Fruit fly (Drosophila melanogaster) ovary, adult (tissue): Measurements from ENCODE around the gene CG42446.

Experiments
- CG17801 ChIP-seq: fragments of 200-800 bp; optimal IDR thresholded peaks from 2 replicates; lab custom pipeline; 2019; ENCODE audit warnings: missing biosample characterization, mild to moderate bottlenecking, missing genetic modification characterization, moderate library complexity; ENCODE audit not compliant: partially characterized antibody

CG42446 gene

DNA sequence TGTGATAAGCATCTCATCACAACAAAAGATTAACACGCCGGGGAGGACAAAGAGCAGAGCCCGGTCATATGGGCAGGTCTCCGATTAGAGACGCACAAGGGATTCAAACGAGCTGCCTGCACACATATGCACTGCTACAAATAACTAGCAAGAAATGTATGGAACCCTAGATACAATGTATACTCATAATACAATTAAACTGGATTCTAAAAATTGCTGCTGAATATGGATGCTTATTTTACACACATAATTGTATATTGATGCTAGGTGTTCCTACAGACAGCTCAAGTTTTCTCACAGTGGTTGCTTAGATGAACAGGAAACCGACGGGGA is 22.9 kb downstream of the CG42446 start:
- TF ChIP-seq CG17801 (GFP tag; lab: Kevin White, UChicago) = no peak

- TF ChIP-seq CG17801 (GFP tag; lab: Kevin White, UChicago) = no peak
Observed at dm6 chr3R:16336327-16337052, 23.4 kb downstream of the CG42446 start.

dm6 chr3R:16335438-16336073 is 24.4 kb downstream of the CG42446 start:
- no peak for TF ChIP-seq CG17801 (GFP tag; lab: Kevin White, UChicago)

DNA sequence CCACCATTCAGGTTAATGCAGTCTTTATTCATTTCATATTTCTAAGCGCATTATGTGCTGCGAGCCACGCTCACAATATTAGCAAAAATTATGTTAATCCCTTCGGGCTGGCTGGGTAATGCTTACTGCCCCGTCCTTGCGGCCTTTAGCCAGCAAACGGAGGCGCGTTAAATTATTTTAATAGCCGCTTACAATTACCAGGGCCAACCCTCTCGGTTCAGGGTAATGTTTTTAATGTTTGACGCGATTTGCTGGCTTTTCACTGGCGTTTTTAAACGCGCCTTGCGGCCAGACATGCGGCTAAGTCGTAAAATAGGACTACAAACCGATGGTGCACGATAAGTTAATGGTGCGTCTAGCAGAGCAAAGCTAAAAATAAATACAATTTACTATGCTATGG is 25.1 kb downstream of the CG42446 start:
- no peak for TF ChIP-seq CG17801 (GFP tag; lab: Kevin White, UChicago)

dm6 chr3R:16334329-16334728 is 25.6 kb downstream of the CG42446 start:
- no peak for TF ChIP-seq CG17801 (GFP tag; lab: Kevin White, UChicago)

dm6 chr3R:16331809-16332343 is 28.0 kb downstream of the CG42446 start:
- no peak for TF ChIP-seq CG17801 (GFP tag; lab: Kevin White, UChicago)

- no peak for TF ChIP-seq CG17801 (GFP tag; lab: Kevin White, UChicago)
Observed at dm6 chr3R:16329797-16330196, 30.1 kb downstream of the CG42446 start.

DNA sequence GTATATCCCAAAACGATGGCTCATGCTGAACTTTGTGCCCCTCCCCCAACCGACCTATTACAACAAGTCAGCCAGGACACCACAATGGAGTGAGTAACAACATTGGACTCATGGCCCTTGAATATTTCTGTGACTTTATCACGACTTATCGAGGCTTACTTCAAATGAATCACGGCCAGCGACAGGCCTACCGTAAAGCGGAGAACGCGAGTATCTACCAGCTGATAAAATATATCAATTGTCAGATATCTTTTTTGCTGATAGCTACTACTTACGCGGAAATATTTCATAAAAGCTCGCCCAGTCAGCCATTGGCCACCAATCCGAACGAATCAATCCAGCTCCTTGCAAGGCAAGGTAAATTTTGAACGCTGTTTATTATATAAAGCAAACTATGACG is 32.4 kb downstream of the CG42446 start, which contains the start of gene CG17930:
TSS of gene CG17930 (plus strand) at position 301 of the 400 bp plus-strand sequence.
- TF ChIP-seq CG17801 (GFP tag; lab: Kevin White, UChicago) = no peak

dm6 chr3R:16325192-16325591 is 34.7 kb downstream of the CG42446 start, which contains the start of gene CG17929:
Gene CG17929, plus strand, starts transcription at chr3R:16325492.
- TF ChIP-seq CG17801 (GFP tag; lab: Kevin White, UChicago) = no peak

DNA sequence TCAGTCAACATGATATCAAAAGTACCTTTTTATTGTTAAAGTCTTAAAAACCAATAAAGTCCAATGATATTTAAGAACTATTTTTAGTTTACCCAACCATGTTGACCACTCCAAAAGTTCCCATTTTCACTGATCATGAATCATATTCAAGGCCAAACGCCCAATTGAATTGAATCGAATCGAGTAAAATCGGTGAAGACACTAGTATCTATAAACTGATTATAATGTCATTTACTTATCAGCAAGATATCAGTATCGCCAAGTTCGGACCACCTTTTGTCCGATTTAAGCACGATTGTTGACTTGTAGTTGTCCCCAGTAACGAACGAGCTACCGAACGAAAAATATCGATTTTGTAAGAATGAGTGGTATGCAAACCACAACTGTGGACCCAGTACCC is 36.8 kb downstream of the CG42446 start, which contains the start of gene CG6901:
TSS of gene CG6901 (plus strand) at position 323 of the 400 bp plus-strand sequence.
- no peak for TF ChIP-seq CG17801 (GFP tag; lab: Kevin White, UChicago)

dm6 chr3R:16321538-16321937 is 38.4 kb downstream of the CG42446 start, which contains the start of gene CG44044:
Gene CG44044, plus strand, starts transcription at chr3R:16321838.
- TF ChIP-seq CG17801 (GFP tag; lab: Kevin White, UChicago) = no peak

DNA sequence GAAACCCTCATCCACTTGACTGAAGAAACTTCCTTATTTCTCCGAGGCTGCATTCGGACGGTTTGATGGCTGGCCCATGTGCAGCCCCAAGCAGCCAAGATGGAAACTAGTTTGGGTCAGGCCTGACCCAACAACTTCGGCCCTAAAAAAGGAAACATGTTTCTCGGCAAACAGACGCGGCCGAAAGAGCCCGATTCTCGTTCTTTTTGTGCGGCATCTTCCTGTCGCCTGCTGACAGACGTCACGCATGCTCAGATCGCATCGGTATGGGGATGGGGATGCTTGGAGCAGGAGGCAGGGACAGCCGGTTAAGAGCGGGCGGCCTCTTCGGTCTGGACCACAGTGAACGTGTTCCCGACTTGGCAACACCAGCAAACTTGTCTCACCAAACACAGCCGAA is 43.2 kb downstream of the CG42446 start:
- no peak for TF ChIP-seq CG17801 (GFP tag; lab: Kevin White, UChicago)

dm6 chr3R:16310081-16310493 is 49.8 kb downstream of the CG42446 start:
- no peak for TF ChIP-seq CG17801 (GFP tag; lab: Kevin White, UChicago)

DNA sequence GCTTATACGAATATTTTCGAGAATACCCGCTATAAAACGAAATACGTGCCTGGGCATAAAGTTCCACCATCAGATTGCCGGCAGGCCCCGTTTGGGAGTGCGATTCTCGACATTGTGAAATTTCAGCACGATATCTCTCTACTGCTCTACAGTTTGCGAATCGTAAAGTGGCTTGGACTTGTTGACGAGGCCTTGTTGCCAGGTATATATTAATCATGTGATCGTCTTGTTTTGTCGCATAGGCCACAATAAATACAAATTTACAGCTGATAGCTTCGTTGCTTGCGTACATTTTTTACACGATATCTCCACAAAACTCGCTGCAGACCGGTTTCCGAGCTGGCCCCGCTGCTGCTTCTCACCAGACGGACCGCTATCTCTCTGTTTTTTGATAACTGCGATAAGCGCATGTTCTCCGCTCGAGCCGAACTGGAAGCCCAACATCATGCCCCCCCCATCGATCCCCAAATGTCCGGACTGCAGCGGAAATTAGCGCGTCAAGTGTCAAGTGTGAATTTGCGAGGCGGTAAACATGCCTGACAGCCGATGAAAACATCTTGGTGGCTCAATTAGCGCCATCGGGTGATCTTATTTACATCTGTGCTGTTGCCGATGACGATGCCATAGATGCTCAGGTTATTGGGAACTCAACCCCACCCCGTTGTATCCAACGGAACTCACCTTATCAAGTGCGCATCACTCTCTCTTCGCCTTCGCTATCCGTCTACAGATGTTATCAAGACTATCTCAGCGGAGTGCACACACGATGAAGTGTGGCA is 50.4 kb downstream of the CG42446 start:
- TF ChIP-seq CG17801 (GFP tag; lab: Kevin White, UChicago) = no peak
